Fruit fly (Drosophila melanogaster) whole organism, wandering third instar larva: Measurements from ENCODE around the gene CG14968.

Experiments
- Abd-B ChIP-seq: fragments of >200 bp; optimal IDR thresholded peaks from 2 replicates; lab custom pipeline; 2017; ENCODE audit warnings: missing biosample characterization, missing genetic modification characterization
- CG32264 ChIP-seq: fragments of 200-800 bp; sonication (Bioruptor generic); optimal IDR thresholded peaks from 2 replicates; lab custom pipeline; 2016; ENCODE audit warnings: missing biosample characterization, missing genetic modification characterization
- CG9705 ChIP-seq: fragments of 200-800 bp; sonication (Bioruptor generic); optimal IDR thresholded peaks from 2 replicates; lab custom pipeline; 2018; ENCODE audit warnings: missing biosample characterization, mild to moderate bottlenecking, missing genetic modification characterization
- CrebA ChIP-seq: fragments of 200-800 bp; sonication (Bioruptor generic); optimal IDR thresholded peaks from 2 replicates; lab custom pipeline; 2016; ENCODE audit warnings: missing biosample characterization, mild to moderate bottlenecking, missing genetic modification characterization, borderline replicate concordance
- Dfd ChIP-seq: fragments of >200 bp; optimal IDR thresholded peaks from 2 replicates; lab custom pipeline; 2017; ENCODE audit warnings: missing biosample characterization, missing genetic modification characterization
- Dif ChIP-seq: fragments of 200-275, 200-300 bp; sonication (Bioruptor generic); optimal IDR thresholded peaks from 2 replicates; lab custom pipeline; 2018; ENCODE audit warnings: missing biosample characterization, missing genetic modification characterization; ENCODE audit not compliant: partially characterized antibody
- GATAd ChIP-seq: sonication (Bioruptor generic); optimal IDR thresholded peaks from 2 replicates; lab custom pipeline; 2016; ENCODE audit warnings: missing biosample characterization, missing genetic modification characterization
- HLH106 ChIP-seq: fragments of 200-800 bp; optimal IDR thresholded peaks from 3 replicates; lab custom pipeline; 2019; ENCODE audit warnings: missing biosample characterization, mild to moderate bottlenecking, missing genetic modification characterization, moderate library complexity
- Hnf4 ChIP-seq: fragments of 200-800 bp; sonication (Bioruptor generic); optimal IDR thresholded peaks from 2 replicates; lab custom pipeline; 2016; ENCODE audit warnings: missing biosample characterization, mild to moderate bottlenecking, missing genetic modification characterization
- Hr78 ChIP-seq: fragments of >200 bp; optimal IDR thresholded peaks from 2 replicates; lab custom pipeline; 2017; ENCODE audit warnings: missing biosample characterization, missing genetic modification characterization
- Hr83 ChIP-seq: fragments of 200-300 bp; sonication (Bioruptor generic); optimal IDR thresholded peaks from 2 replicates; lab custom pipeline; 2016; ENCODE audit warnings: missing biosample characterization, mild to moderate bottlenecking, missing genetic modification characterization, moderate library complexity; ENCODE audit not compliant: poor library complexity, severe bottlenecking
- Jra ChIP-seq: sonication (Bioruptor generic); optimal IDR thresholded peaks from 2 replicates; lab custom pipeline; 2016; ENCODE audit warnings: missing biosample characterization, missing genetic modification characterization
- Mio ChIP-seq: sonication (Bioruptor generic); optimal IDR thresholded peaks from 2 replicates; lab custom pipeline; 2016; ENCODE audit warnings: missing biosample characterization, missing genetic modification characterization
- Myc ChIP-seq: fragments of >200 bp; optimal IDR thresholded peaks from 2 replicates; lab custom pipeline; 2017
- N ChIP-seq: fragments of >200 bp; optimal IDR thresholded peaks from 2 replicates; lab custom pipeline; 2018; ENCODE audit warnings: missing biosample characterization, missing external identifiers, missing genetic modification characterization
- OdsH ChIP-seq: fragments of 200-800 bp; sonication (Bioruptor generic); optimal IDR thresholded peaks from 2 replicates; lab custom pipeline; 2016; ENCODE audit warnings: missing biosample characterization, mild to moderate bottlenecking, missing genetic modification characterization
- Rel ChIP-seq, 2 experiments: fragments of 200-800 bp; sonication (Bioruptor generic) in 1 of 2; optimal IDR thresholded peaks; 2 replicates in 1 of 2; 3 replicates in 1 of 2; lab custom pipeline; 2016 to 2019; ENCODE audit warnings: mild to moderate bottlenecking in 2 of 2, missing biosample characterization in 2 of 2, missing genetic modification characterization in 2 of 2, moderate library complexity in 1 of 2
- Sp1 ChIP-seq: fragments of 200-800 bp; sonication (Bioruptor generic); optimal IDR thresholded peaks from 3 replicates; lab custom pipeline; 2019; ENCODE audit warnings: missing biosample characterization, mild to moderate bottlenecking, missing genetic modification characterization, moderate library complexity
- Vsx2 ChIP-seq: fragments of 200-300, 225-300 bp; sonication (Bioruptor generic); optimal IDR thresholded peaks from 2 replicates; lab custom pipeline; 2018; ENCODE audit warnings: missing biosample characterization, missing genetic modification characterization; ENCODE audit not compliant: partially characterized antibody
- br ChIP-seq: fragments of 200-800 bp; sonication (Bioruptor generic); optimal IDR thresholded peaks from 2 replicates; lab custom pipeline; 2016; ENCODE audit warnings: missing biosample characterization, missing genetic modification characterization
- brk ChIP-seq: fragments of 200-800 bp; sonication (Bioruptor generic); optimal IDR thresholded peaks from 2 replicates; lab custom pipeline; 2016; ENCODE audit warnings: missing biosample characterization, mild to moderate bottlenecking, missing genetic modification characterization
- dl ChIP-seq, 2 experiments: fragments of 175-275, 200-275 bp in 1 of 2; fragments of 200-275 bp in 1 of 2; sonication (Bioruptor generic); optimal IDR thresholded peaks; lab custom pipeline; 2018; ENCODE audit warnings: mild to moderate bottlenecking in 2 of 2, missing biosample characterization in 2 of 2, missing genetic modification characterization in 2 of 2, moderate library complexity in 2 of 2; ENCODE audit not compliant: partially characterized antibody in 2 of 2, insufficient read depth in 1 of 2
- dmrt93B ChIP-seq: fragments of 200-800 bp; sonication (Bioruptor generic); optimal IDR thresholded peaks from 2 replicates; lab custom pipeline; 2018; ENCODE audit warnings: missing biosample characterization, mild to moderate bottlenecking, missing genetic modification characterization
- dsf ChIP-seq: sonication (Bioruptor generic); optimal IDR thresholded peaks from 2 replicates; lab custom pipeline; 2016; ENCODE audit warnings: missing biosample characterization, missing genetic modification characterization, borderline replicate concordance
- ey ChIP-seq: fragments of 200-800 bp; sonication (Bioruptor generic); optimal IDR thresholded peaks from 2 replicates; lab custom pipeline; 2016; ENCODE audit warnings: missing biosample characterization, missing genetic modification characterization
- foxo ChIP-seq, 2 experiments: fragments of 200-800 bp; sonication (Bioruptor generic); optimal IDR thresholded peaks; 2 replicates in 1 of 2; 3 replicates in 1 of 2; lab custom pipeline; 2016 to 2017; ENCODE audit warnings: missing biosample characterization in 2 of 2, missing genetic modification characterization in 2 of 2
- fru ChIP-seq: fragments of 200-800 bp; sonication (Bioruptor generic); optimal IDR thresholded peaks from 3 replicates; lab custom pipeline; 2016; ENCODE audit warnings: missing biosample characterization, mild to moderate bottlenecking, missing genetic modification characterization
- h ChIP-seq: fragments of 200-800 bp; sonication (Bioruptor generic); optimal IDR thresholded peaks from 3 replicates; lab custom pipeline; 2016; ENCODE audit warnings: missing biosample characterization, mild to moderate bottlenecking, missing genetic modification characterization
- jim ChIP-seq: fragments of 175-275, 200-325 bp; sonication (Bioruptor generic); optimal IDR thresholded peaks from 2 replicates; lab custom pipeline; 2016; ENCODE audit warnings: missing biosample characterization, mild to moderate bottlenecking, missing genetic modification characterization
- lola ChIP-seq: fragments of >200 bp; optimal IDR thresholded peaks from 2 replicates; lab custom pipeline; 2017; ENCODE audit warnings: missing biosample characterization, missing genetic modification characterization
- pan ChIP-seq: fragments of >200 bp; optimal IDR thresholded peaks from 2 replicates; lab custom pipeline; 2017
- psq ChIP-seq: fragments of 200-800 bp; sonication (Bioruptor generic); optimal IDR thresholded peaks from 3 replicates; lab custom pipeline; 2017; ENCODE audit warnings: missing biosample characterization, mild to moderate bottlenecking, missing genetic modification characterization, moderate library complexity
- rgr ChIP-seq: fragments of 200-800 bp; sonication (Bioruptor generic); optimal IDR thresholded peaks from 3 replicates; lab custom pipeline; 2016; ENCODE audit warnings: missing biosample characterization, mild to moderate bottlenecking, missing genetic modification characterization
- sage ChIP-seq: fragments of 200-800 bp; sonication (Bioruptor generic); optimal IDR thresholded peaks from 2 replicates; lab custom pipeline; 2016; ENCODE audit warnings: missing biosample characterization, mild to moderate bottlenecking, missing genetic modification characterization
- sv ChIP-seq: fragments of 200-800 bp; sonication (Bioruptor generic); optimal IDR thresholded peaks from 3 replicates; lab custom pipeline; 2016; ENCODE audit warnings: missing biosample characterization, missing genetic modification characterization
- tai ChIP-seq: sonication (Bioruptor generic); optimal IDR thresholded peaks from 2 replicates; lab custom pipeline; 2016; ENCODE audit warnings: missing biosample characterization, missing genetic modification characterization
- usp ChIP-seq: fragments of >200 bp; optimal IDR thresholded peaks from 2 replicates; lab custom pipeline; 2017; ENCODE audit warnings: missing biosample characterization, missing genetic modification characterization
- woc ChIP-seq: sonication (Bioruptor generic); optimal IDR thresholded peaks from 2 replicates; lab custom pipeline; 2016; ENCODE audit warnings: missing biosample characterization, mild to moderate bottlenecking, missing genetic modification characterization

CG14968 gene

dm6 chr3L:3336368-3337164 lies 33.7 kb upstream of the CG14968 start, which contains the start of the genes Drsl6 and kst:
Gene Drsl6 (minus strand): TSS chr3L:3336418.
Gene kst (plus strand): TSS chr3L:3336860.
- TF ChIP-seq Hr78 (GFP tag; lab: Kevin White, UChicago) (no peak), Rel (GFP tag; optimal IDR thresholded peaks at IDR 0.05; lab: Kevin White, UChicago) (no peak), Rel (tag; optimal IDR thresholded peaks at IDR 0.05; lab: Kevin White, UChicago) (peak; percentile 27), rgr (GFP tag; lab: Kevin White, UChicago) (peak; percentile 19), tai (GFP tag; lab: Kevin White, UChicago) (no peak), OdsH (GFP tag; lab: Kevin White, UChicago) (no peak), dsf (GFP tag; lab: Kevin White, UChicago) (no peak), jim (GFP tag; lab: Kevin White, UChicago) (peak; percentile 80), Dif (peak; percentile 59), Sp1 (GFP tag; lab: Kevin White, UChicago) (peak; percentile 47), Hnf4 (peak; percentile 16), br (GFP tag; lab: Kevin White, UChicago) (no peak), sage (GFP tag; lab: Kevin White, UChicago) (no peak), Abd-B (GFP tag; lab: Kevin White, UChicago) (no peak), lola (GFP tag; lab: Kevin White, UChicago) (no peak), Mio (GFP tag; lab: Kevin White, UChicago) (no peak), h (GFP tag; lab: Kevin White, UChicago) (peak; percentile 13), dl (GFP tag; optimal IDR thresholded peaks at IDR 0.05; lab: Kevin White, UChicago; ENCODE audit: insufficient read depth in 1 of 2, partially characterized antibody in 2 of 2) (no peak), ey (GFP tag; lab: Kevin White, UChicago) (no peak), brk (no peak), CG32264 (GFP tag; lab: Kevin White, UChicago) (no peak), Myc (lab: Kevin White, UChicago) (no peak), GATAd (GFP tag; lab: Kevin White, UChicago) (no peak), woc (GFP tag; lab: Kevin White, UChicago) (no peak), N (GFP tag; lab: Kevin White, UChicago) (no peak), CrebA (GFP tag; lab: Kevin White, UChicago) (no peak), Dfd (GFP tag; lab: Kevin White, UChicago) (no peak), pan (lab: Kevin White, UChicago) (no peak), usp (GFP tag; lab: Kevin White, UChicago) (no peak), dmrt93B (no peak), Vsx2 (GFP tag; lab: Kevin White, UChicago) (peak; percentile 52), psq (GFP tag; lab: Kevin White, UChicago) (no peak), Jra (GFP tag; lab: Kevin White, UChicago) (no peak), CG9705 (GFP tag; lab: Kevin White, UChicago) (no peak), foxo (GFP tag; optimal IDR thresholded peaks at IDR 0.05; lab: Kevin White, UChicago) (no peak), Hr83 (peak; percentile 67), fru (no peak), HLH106 (tag; lab: Kevin White, UChicago) (peak; percentile 23), sv (peak; percentile 19)
- TF ChIP-seq, all 38 proteins: peak for 11

- TF ChIP-seq Hr78 (GFP tag; lab: Kevin White, UChicago) (no peak), pan (lab: Kevin White, UChicago) (no peak), Hr83 (no peak), Rel (GFP tag; optimal IDR thresholded peaks at IDR 0.05; lab: Kevin White, UChicago) (no peak), Rel (tag; optimal IDR thresholded peaks at IDR 0.05; lab: Kevin White, UChicago) (no peak), sage (GFP tag; lab: Kevin White, UChicago) (no peak)
Observed at dm6 chr3L:3335688-3336087, 32.8 kb upstream of the CG14968 start, which contains the start of gene Drsl1. Gene Drsl1 (minus strand): TSS chr3L:3335788.
